Worm (Caenorhabditis elegans): ENCODE measurements around the gene bus-8B.

- TF ChIP-seq nhr-90 (tag; optimal IDR thresholded peaks at IDR 0.05) (no peak), pha-4 (tag; optimal IDR thresholded peaks at IDR 0.05) (no peak), hlh-12 (tag; optimal IDR thresholded peaks at IDR 0.05) (no peak), hsf-1 (GFP tag; IDR thresholded peaks at IDR 0.05) (no peak), bed-2 (GFP tag; IDR thresholded peaks at IDR 0.05) (no peak), hmg-1.2 (GFP tag; IDR thresholded peaks at IDR 0.05) (no peak), unc-62 (GFP tag; optimal IDR thresholded peaks at IDR 0.05) (no peak), B0019.2 (GFP tag; conservative IDR thresholded peaks at IDR 0.05) (no peak), K11D2.4 (GFP tag; IDR thresholded peaks at IDR 0.05) (no peak), ama-1 (optimal IDR thresholded peaks at IDR 0.05) (no peak), ama-1 (GFP tag; optimal IDR thresholded peaks at IDR 0.05) (no peak), ztf-22 (GFP tag; optimal IDR thresholded peaks at IDR 0.05) (no peak), tbx-9 (tag; optimal IDR thresholded peaks at IDR 0.05; ENCODE audit: borderline replicate concordance) (no peak)
These were observed 48.3 kb upstream of the bus-8B start, which contains the start of gene itm-2 for ce11 chrX:5444863-5445262.

Data from whole organism, young adult.